Worm (Caenorhabditis elegans): ENCODE results near the gene cec-7.

cec-7 gene

ce11 chrIII:12860119-12860518, 17.3 kb downstream of the cec-7 start:
- TF ChIP-seq ccch-3 (GFP tag; optimal IDR thresholded peaks at IDR 0.05) (no peak), nhr-120 (GFP tag; IDR thresholded peaks at IDR 0.05) (no peak), ztf-3 (GFP tag; optimal IDR thresholded peaks at IDR 0.05) (no peak), dpl-1 (GFP tag; optimal IDR thresholded peaks at IDR 0.05) (no peak), tbx-9 (tag; optimal IDR thresholded peaks at IDR 0.05; ENCODE audit: borderline replicate concordance) (no peak), egl-44 (GFP tag; IDR thresholded peaks at IDR 0.05) (no peak), rec-8 (tag; optimal IDR thresholded peaks at IDR 0.05) (no peak), unc-130 (GFP tag; optimal IDR thresholded peaks at IDR 0.05) (no peak)

DNA sequence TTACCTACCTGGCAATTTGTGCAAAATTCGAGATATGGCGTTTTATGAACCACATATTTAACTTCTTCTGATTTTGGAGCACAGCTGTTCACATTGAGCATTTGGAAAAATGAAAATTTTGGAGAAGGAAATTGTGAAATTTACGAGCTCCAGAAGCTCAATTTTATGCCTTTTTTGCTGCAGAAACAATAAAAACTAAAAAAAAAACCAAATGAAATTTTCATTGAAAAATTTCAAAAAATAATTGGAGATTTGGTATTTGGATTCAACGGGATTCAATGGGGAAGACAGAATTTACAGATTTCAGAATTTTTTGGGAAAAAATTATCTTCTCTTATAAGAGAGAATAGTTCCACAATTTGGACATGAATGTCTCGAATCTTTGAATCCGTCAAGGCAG, 20.7 kb downstream of the cec-7 start, which contains the start of gene Y37D8A.26:
Y37D8A.26 (minus strand) TSS at position 101 of the 400 bp plus-strand sequence.
- TF ChIP-seq hrde-1 (tag; optimal IDR thresholded peaks at IDR 0.05; ENCODE audit: borderline replicate concordance) (no peak), cebp-2 (GFP tag; IDR thresholded peaks at IDR 0.05) (no peak), hlh-26 (GFP tag; conservative IDR thresholded peaks at IDR 0.05) (no peak), snpc-1.3 (tag; optimal IDR thresholded peaks at IDR 0.05; ENCODE audit: insufficient read depth) (no peak), T26A5.8 (tag; optimal IDR thresholded peaks at IDR 0.05) (no peak), rpc-1 (optimal IDR thresholded peaks at IDR 0.05) (no peak), rpc-1 (tag; optimal IDR thresholded peaks at IDR 0.05) (no peak), hlh-12 (tag; optimal IDR thresholded peaks at IDR 0.05) (no peak), zfh-2 (GFP tag; conservative IDR thresholded peaks at IDR 0.05) (no peak), rec-8 (tag; optimal IDR thresholded peaks at IDR 0.05) (no peak), aptf-2 (GFP tag; conservative IDR thresholded peaks at IDR 0.05) (no peak), chd-7 (tag; optimal IDR thresholded peaks at IDR 0.05) (no peak), nhr-27 (tag; optimal IDR thresholded peaks at IDR 0.05) (no peak), attf-3 (GFP tag; conservative IDR thresholded peaks at IDR 0.05) (no peak), egl-44 (GFP tag; IDR thresholded peaks at IDR 0.05) (no peak), ztf-22 (GFP tag; optimal IDR thresholded peaks at IDR 0.05) (no peak), Y79H2A.3 (GFP tag; conservative IDR thresholded peaks at IDR 0.05) (no peak)

ce11 chrIII:12855394-12855793, 22.0 kb downstream of the cec-7 start, which contains the start of gene Y37D8A.5:
Gene Y37D8A.5 (minus strand): TSS chrIII:12855494.
- TF ChIP-seq attf-6 (GFP tag; IDR thresholded peaks at IDR 0.05) (no peak), die-1 (tag; optimal IDR thresholded peaks at IDR 0.05) (no peak), ZK185.1 (tag; optimal IDR thresholded peaks at IDR 0.05; ENCODE audit: poor library complexity, severe bottlenecking) (no peak)

DNA sequence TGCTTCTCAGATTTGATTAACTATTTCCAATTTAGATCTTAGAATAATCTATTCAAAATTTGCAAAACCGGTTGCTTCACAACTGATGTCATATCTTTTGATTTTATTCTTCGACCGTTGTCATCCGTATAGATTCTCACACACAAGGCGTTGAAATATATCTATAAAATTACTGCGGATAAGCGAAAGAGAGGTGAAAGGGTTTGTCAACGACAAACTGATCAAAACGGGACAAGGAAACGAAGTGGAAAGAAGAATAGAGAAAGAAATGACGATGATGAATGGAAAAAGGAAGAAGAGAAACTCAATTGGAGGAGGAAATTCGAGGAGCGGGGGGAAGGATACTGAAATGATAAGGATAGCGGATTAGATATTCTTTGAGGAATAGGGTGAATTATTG, 26.3 kb downstream of the cec-7 start:
- no peak for TF ChIP-seq F52B5.7 (tag; optimal IDR thresholded peaks at IDR 0.05)
- no peak for TF ChIP-seq F57C9.4 (tag; optimal IDR thresholded peaks at IDR 0.05)
- TF ChIP-seq F37B4.10 (GFP tag; IDR thresholded peaks at IDR 0.05), result no peak
- TF ChIP-seq dpff-1 (tag; optimal IDR thresholded peaks at IDR 0.05), result no peak
- no peak for TF ChIP-seq lin-54 (GFP tag; optimal IDR thresholded peaks at IDR 0.05)
- no peak for TF ChIP-seq rpc-1 (optimal IDR thresholded peaks at IDR 0.05)
- no peak for TF ChIP-seq rpc-1 (tag; optimal IDR thresholded peaks at IDR 0.05)
- no peak for TF ChIP-seq rec-8 (tag; optimal IDR thresholded peaks at IDR 0.05)
- no peak for TF ChIP-seq ekl-4 (GFP tag; IDR thresholded peaks at IDR 0.05)
- TF ChIP-seq K12H6.12 (tag; optimal IDR thresholded peaks at IDR 0.05), result no peak
- TF ChIP-seq repo-1 (tag; optimal IDR thresholded peaks at IDR 0.05), result no peak
- no peak for TF ChIP-seq hmg-1.2 (GFP tag; IDR thresholded peaks at IDR 0.05)
